Worm (Caenorhabditis elegans): Measurements from ENCODE around the gene srx-66.

The srx-66 gene

ce11 chrV:3931326-3931725, 11.9 kb downstream of the srx-66 start, which contains the start of gene srx-63:
Gene srx-63 (plus strand): TSS chrV:3931626.
- no peak for TF ChIP-seq ztf-11 (tag; optimal IDR thresholded peaks at IDR 0.05)
- TF ChIP-seq snpc-4 (tag; optimal IDR thresholded peaks at IDR 0.05): no peak
- no peak for TF ChIP-seq lin-13 (tag; optimal IDR thresholded peaks at IDR 0.05)

ce11 chrV:3935892-3936478, 16.6 kb downstream of the srx-66 start, which contains the start of gene cyp-35A5:
Gene cyp-35A5 (plus strand): TSS chrV:3936326.
- TF ChIP-seq M03D4.4 (tag; optimal IDR thresholded peaks at IDR 0.05) (no peak), nhr-12 (tag; optimal IDR thresholded peaks at IDR 0.05) (no peak), lin-13 (tag; optimal IDR thresholded peaks at IDR 0.05) (no peak), ceh-39 (tag; optimal IDR thresholded peaks at IDR 0.05) (no peak), hlh-1 (tag; optimal IDR thresholded peaks at IDR 0.05) (no peak), unc-120 (tag; optimal IDR thresholded peaks at IDR 0.05; ENCODE audit: poor library complexity, severe bottlenecking) (no peak), nhr-2 (tag; optimal IDR thresholded peaks at IDR 0.05) (no peak), lin-32 (GFP tag; optimal IDR thresholded peaks at IDR 0.05) (no peak)

ce11 chrV:3938789-3939188, 19.4 kb downstream of the srx-66 start, which contains the start of gene cyp-35B1:
Gene cyp-35B1 (plus strand): TSS chrV:3939032.
- no peak for TF ChIP-seq hlh-1 (tag; optimal IDR thresholded peaks at IDR 0.05)
- TF ChIP-seq lin-13 (tag; optimal IDR thresholded peaks at IDR 0.05): no peak
- TF ChIP-seq pha-4 (tag; optimal IDR thresholded peaks at IDR 0.05): no peak
- no peak for TF ChIP-seq ceh-43 (GFP tag; optimal IDR thresholded peaks at IDR 0.05)
- no peak for TF ChIP-seq lsy-2 (tag; optimal IDR thresholded peaks at IDR 0.05)
- TF ChIP-seq unc-39 (tag; optimal IDR thresholded peaks at IDR 0.05): no peak
- no peak for TF ChIP-seq flh-1 (GFP tag; optimal IDR thresholded peaks at IDR 0.05)
- TF ChIP-seq lin-32 (GFP tag; optimal IDR thresholded peaks at IDR 0.05): no peak
- no peak for TF ChIP-seq M03D4.4 (tag; optimal IDR thresholded peaks at IDR 0.05)
- TF ChIP-seq unc-62 (GFP tag; optimal IDR thresholded peaks at IDR 0.05): no peak
- TF ChIP-seq nhr-2 (tag; optimal IDR thresholded peaks at IDR 0.05): no peak
- TF ChIP-seq sptf-1 (tag; optimal IDR thresholded peaks at IDR 0.05): no peak
- TF ChIP-seq elt-1 (tag; optimal IDR thresholded peaks at IDR 0.05; ENCODE audit: borderline replicate concordance, insufficient read depth): no peak
- no peak for TF ChIP-seq bed-3 (GFP tag; optimal IDR thresholded peaks at IDR 0.05)
- no peak for TF ChIP-seq nhr-76 (tag; optimal IDR thresholded peaks at IDR 0.05)
- TF ChIP-seq cnd-1 (tag; optimal IDR thresholded peaks at IDR 0.05): no peak
- no peak for TF ChIP-seq nhr-28 (tag; optimal IDR thresholded peaks at IDR 0.05)
- TF ChIP-seq nhr-237 (tag; optimal IDR thresholded peaks at IDR 0.05): no peak
- no peak for TF ChIP-seq elt-3 (tag; optimal IDR thresholded peaks at IDR 0.05)

ce11 chrV:3941860-3942259, 22.5 kb downstream of the srx-66 start, which contains the start of gene cyp-35B2:
Gene cyp-35B2 (plus strand): TSS chrV:3942160.
- no peak for TF ChIP-seq mab-5 (tag; optimal IDR thresholded peaks at IDR 0.05)
- TF ChIP-seq elt-1 (tag; optimal IDR thresholded peaks at IDR 0.05; ENCODE audit: borderline replicate concordance, insufficient read depth): no peak
- TF ChIP-seq ceh-83 (GFP tag; optimal IDR thresholded peaks at IDR 0.05): no peak
- no peak for TF ChIP-seq nhr-76 (tag; optimal IDR thresholded peaks at IDR 0.05)
- TF ChIP-seq unc-120 (tag; optimal IDR thresholded peaks at IDR 0.05; ENCODE audit: poor library complexity, severe bottlenecking): no peak
- TF ChIP-seq zip-8 (tag; optimal IDR thresholded peaks at IDR 0.05): no peak
- TF ChIP-seq nhr-237 (tag; optimal IDR thresholded peaks at IDR 0.05): no peak
- TF ChIP-seq hlh-1 (tag; optimal IDR thresholded peaks at IDR 0.05): no peak
- TF ChIP-seq bed-3 (GFP tag; optimal IDR thresholded peaks at IDR 0.05): no peak
- TF ChIP-seq ham-2 (GFP tag; optimal IDR thresholded peaks at IDR 0.05): no peak
- no peak for TF ChIP-seq mep-1 (tag; optimal IDR thresholded peaks at IDR 0.05)
- no peak for TF ChIP-seq elt-3 (tag; optimal IDR thresholded peaks at IDR 0.05)
- TF ChIP-seq sptf-1 (tag; optimal IDR thresholded peaks at IDR 0.05): no peak
- TF ChIP-seq tbx-8 (GFP tag; optimal IDR thresholded peaks at IDR 0.05): no peak
- TF ChIP-seq ces-1 (GFP tag; optimal IDR thresholded peaks at IDR 0.05): no peak
- TF ChIP-seq drap-1 (GFP tag; optimal IDR thresholded peaks at IDR 0.05): no peak
- TF ChIP-seq ztf-11 (tag; optimal IDR thresholded peaks at IDR 0.05): no peak
- TF ChIP-seq unc-39 (tag; optimal IDR thresholded peaks at IDR 0.05): no peak
- TF ChIP-seq snpc-4 (tag; optimal IDR thresholded peaks at IDR 0.05): no peak

- TF ChIP-seq flh-1 (GFP tag; optimal IDR thresholded peaks at IDR 0.05) (no peak), lin-32 (GFP tag; optimal IDR thresholded peaks at IDR 0.05) (no peak), drap-1 (GFP tag; optimal IDR thresholded peaks at IDR 0.05) (no peak)
Observed at ce11 chrV:3943364-3943763, 24.0 kb downstream of the srx-66 start.

All from whole organism, mixed stage, embryonic.